Worm (Caenorhabditis elegans): ENCODE data around the gene F40A3.2.

ce11 chrV:7854603-7855002, 24.1 kb upstream of the F40A3.2 start, which contains the start of the genes C37C3.9 and C37C3.18:
- no peak for TF ChIP-seq him-1 (tag; optimal IDR thresholded peaks at IDR 0.05)
- no peak for TF ChIP-seq fkh-3 (tag; optimal IDR thresholded peaks at IDR 0.05)
- TF ChIP-seq B0035.1 (tag; optimal IDR thresholded peaks at IDR 0.05): no peak
- TF ChIP-seq ama-1 (optimal IDR thresholded peaks at IDR 0.05): no peak
- TF ChIP-seq ama-1 (GFP tag; optimal IDR thresholded peaks at IDR 0.05): no peak
- no peak for TF ChIP-seq mes-4 (tag; optimal IDR thresholded peaks at IDR 0.05)
- TF ChIP-seq aptf-2 (GFP tag; conservative IDR thresholded peaks at IDR 0.05): no peak
- TF ChIP-seq snpc-1.3 (tag; optimal IDR thresholded peaks at IDR 0.05; ENCODE audit: insufficient read depth): no peak
- TF ChIP-seq Y67H2A.10 (GFP tag; conservative IDR thresholded peaks at IDR 0.05): no peak

Measured in whole organism, young adult.